Fruit fly (Drosophila melanogaster) whole organism, embryonic: ENCODE data around the gene Ankrd49.

Experiments used
- BtbVII ChIP-seq: fragments of 200-800 bp; sonication (Bioruptor generic); optimal IDR thresholded peaks from 3 replicates; lab custom pipeline; 2017; ENCODE audit warnings: missing biosample characterization, mild to moderate bottlenecking, missing genetic modification characterization
- CG13296 ChIP-seq: fragments of 200-800 bp; sonication (Bioruptor generic); optimal IDR thresholded peaks from 3 replicates; lab custom pipeline; 2018; ENCODE audit warnings: missing biosample characterization, mild to moderate bottlenecking, missing genetic modification characterization
- CG7745 ChIP-seq: fragments of 200-800 bp; sonication (Bioruptor generic); optimal IDR thresholded peaks from 2 replicates; lab custom pipeline; 2018; ENCODE audit warnings: missing biosample characterization, mild to moderate bottlenecking, missing genetic modification characterization, moderate library complexity
- Dp ChIP-seq: fragments of 200-800 bp; sonication (Bioruptor generic); optimal IDR thresholded peaks from 2 replicates; lab custom pipeline; 2018; ENCODE audit warnings: missing biosample characterization, mild to moderate bottlenecking, missing genetic modification characterization, moderate library complexity
- Gsc ChIP-seq: fragments of 200-800 bp; sonication (Bioruptor generic); IDR thresholded peaks from 2 replicates; pipeline ENCODE4 v1.3.6; 2022; ENCODE audit warnings: missing biosample characterization, missing genetic modification characterization
- emc ChIP-seq: fragments of 200-800 bp; sonication (Bioruptor generic); optimal IDR thresholded peaks from 2 replicates; lab custom pipeline; 2016; ENCODE audit warnings: missing biosample characterization, missing genetic modification characterization
- phol ChIP-seq: fragments of 200-800 bp; sonication (Bioruptor generic); optimal IDR thresholded peaks from 3 replicates; lab custom pipeline; 2018; ENCODE audit warnings: missing biosample characterization, mild to moderate bottlenecking, missing genetic modification characterization, moderate library complexity
- psq ChIP-seq: fragments of 200-800 bp; sonication (Bioruptor generic); optimal IDR thresholded peaks from 2 replicates; lab custom pipeline; 2017; ENCODE audit warnings: missing biosample characterization, missing genetic modification characterization
- schlank ChIP-seq: fragments of 200-800 bp; sonication (Bioruptor generic); optimal IDR thresholded peaks from 2 replicates; lab custom pipeline; 2018; ENCODE audit warnings: missing biosample characterization, mild to moderate bottlenecking, missing genetic modification characterization
- unpg ChIP-seq: fragments of 200-800 bp; sonication (Bioruptor generic); optimal IDR thresholded peaks from 3 replicates; lab custom pipeline; 2018; ENCODE audit warnings: missing biosample characterization, mild to moderate bottlenecking, missing genetic modification characterization, moderate library complexity

dm6 chr2L:14992889-14993288 lies 14.3 kb downstream of the Ankrd49 start:
- TF ChIP-seq emc (GFP tag; lab: Kevin White, UChicago) (no peak), psq (no peak), unpg (no peak), Gsc (no peak), CG7745 (no peak), CG13296 (GFP tag; lab: Kevin White, UChicago) (no peak), schlank (tag; lab: Kevin White, UChicago) (no peak), phol (tag; lab: Kevin White, UChicago) (no peak), Dp (GFP tag; lab: Kevin White, UChicago) (no peak), BtbVII (GFP tag; lab: Kevin White, UChicago) (no peak)
